Fruit fly (Drosophila melanogaster) whole organism, wandering third instar larva: ENCODE results near the gene CG3528.

Source experiments
- CG9705 ChIP-seq: fragments of 200-800 bp; sonication (Bioruptor generic); optimal IDR thresholded peaks from 2 replicates; lab custom pipeline; 2018; ENCODE audit warnings: missing biosample characterization, mild to moderate bottlenecking, missing genetic modification characterization
- CrebA ChIP-seq: fragments of 200-800 bp; sonication (Bioruptor generic); optimal IDR thresholded peaks from 2 replicates; lab custom pipeline; 2016; ENCODE audit warnings: missing biosample characterization, mild to moderate bottlenecking, missing genetic modification characterization, borderline replicate concordance
- Dfd ChIP-seq: fragments of >200 bp; optimal IDR thresholded peaks from 2 replicates; lab custom pipeline; 2017; ENCODE audit warnings: missing biosample characterization, missing genetic modification characterization
- Hnf4 ChIP-seq: fragments of 200-800 bp; sonication (Bioruptor generic); optimal IDR thresholded peaks from 2 replicates; lab custom pipeline; 2016; ENCODE audit warnings: missing biosample characterization, mild to moderate bottlenecking, missing genetic modification characterization
- Hr78 ChIP-seq: fragments of >200 bp; optimal IDR thresholded peaks from 2 replicates; lab custom pipeline; 2017; ENCODE audit warnings: missing biosample characterization, missing genetic modification characterization
- N ChIP-seq: fragments of >200 bp; optimal IDR thresholded peaks from 2 replicates; lab custom pipeline; 2018; ENCODE audit warnings: missing biosample characterization, missing external identifiers, missing genetic modification characterization
- OdsH ChIP-seq: fragments of 200-800 bp; sonication (Bioruptor generic); optimal IDR thresholded peaks from 2 replicates; lab custom pipeline; 2016; ENCODE audit warnings: missing biosample characterization, mild to moderate bottlenecking, missing genetic modification characterization
- Vsx2 ChIP-seq: fragments of 200-300, 225-300 bp; sonication (Bioruptor generic); optimal IDR thresholded peaks from 2 replicates; lab custom pipeline; 2018; ENCODE audit warnings: missing biosample characterization, missing genetic modification characterization; ENCODE audit not compliant: partially characterized antibody
- h ChIP-seq: fragments of 200-800 bp; sonication (Bioruptor generic); optimal IDR thresholded peaks from 3 replicates; lab custom pipeline; 2016; ENCODE audit warnings: missing biosample characterization, mild to moderate bottlenecking, missing genetic modification characterization
- psq ChIP-seq: fragments of 200-800 bp; sonication (Bioruptor generic); optimal IDR thresholded peaks from 3 replicates; lab custom pipeline; 2017; ENCODE audit warnings: missing biosample characterization, mild to moderate bottlenecking, missing genetic modification characterization, moderate library complexity

- TF ChIP-seq psq (no peak), CG9705 (GFP tag; lab: Kevin White, UChicago) (no peak), Dfd (no peak), OdsH (GFP tag; lab: Kevin White, UChicago) (no peak), Hnf4 (GFP tag; lab: Kevin White, UChicago) (no peak), Hr78 (GFP tag; lab: Kevin White, UChicago) (no peak), h (GFP tag; lab: Kevin White, UChicago) (no peak), Vsx2 (GFP tag; lab: Kevin White, UChicago) (no peak), CrebA (GFP tag; lab: Kevin White, UChicago) (no peak), N (no peak)
Measured at dm6 chr2L:2473842-2474386, 43.9 kb downstream of the CG3528 start.
